Fruit fly (Drosophila melanogaster) whole organism, embryonic: ENCODE data around the gene CG1440.

Source experiments
- CG11398 ChIP-seq: fragments of 200-800 bp; sonication (Bioruptor generic); optimal IDR thresholded peaks from 2 replicates; lab custom pipeline; 2016; ENCODE audit warnings: missing biosample characterization, missing genetic modification characterization
- CG3726 ChIP-seq: fragments of 200-800 bp; sonication (Bioruptor generic); IDR thresholded peaks from 3 replicates; pipeline ENCODE4, ENCODE4 v1.3.6; 2022; ENCODE audit warnings: missing biosample characterization, missing genetic modification characterization
- CG4328 ChIP-seq: fragments of 200-800 bp; sonication (Bioruptor generic); optimal IDR thresholded peaks from 3 replicates; lab custom pipeline; 2017; ENCODE audit warnings: missing biosample characterization, missing genetic modification reagents, missing genetic modification characterization
- CG6791 ChIP-seq: fragments of 200-800 bp; sonication (Bioruptor generic); IDR thresholded peaks from 3 replicates; pipeline ENCODE4 v1.3.6; 2022; ENCODE audit warnings: missing biosample characterization, missing genetic modification characterization; ENCODE audit not compliant: partially characterized antibody
- bab2 ChIP-seq: fragments of 200-800 bp; sonication (Bioruptor generic); optimal IDR thresholded peaks from 2 replicates; lab custom pipeline; 2016; ENCODE audit warnings: missing biosample characterization, missing genetic modification characterization
- pfk ChIP-seq: fragments of 200-800 bp; sonication (Bioruptor generic); optimal IDR thresholded peaks from 2 replicates; lab custom pipeline; 2018; ENCODE audit warnings: missing biosample characterization, mild to moderate bottlenecking, missing genetic modification characterization, moderate library complexity

dm6 chrX:8489485-8489970, 52.7 kb downstream of the CG1440 start, which contains the start of gene otu:
- TF ChIP-seq CG4328 (GFP tag; lab: Kevin White, UChicago) (no peak), CG3726 (GFP tag; lab: Robert Waterston, UW) (no peak), CG11398 (no peak), bab2 (GFP tag; lab: Kevin White, UChicago) (no peak), CG6791 (no peak), pfk (GFP tag; lab: Kevin White, UChicago) (no peak)
